Fruit fly (Drosophila melanogaster) S2 (cell line): ENCODE measurements around the gene DIP-epsilon.

Experiments used
- CG8478 ChIP-seq: fragments of >200 bp; optimal IDR thresholded peaks from 2 replicates; lab custom pipeline; 2018
- CTCF ChIP-seq, 2 experiments: fragments of >200 bp; optimal IDR thresholded peaks; 2 replicates each; lab custom pipeline; 2018

Gene DIP-epsilon

dm6 chr2L:6397149-6397548 lies 14.0 kb downstream of the DIP-epsilon start, which contains the start of gene CG42369:
Gene CG42369, minus strand, starts transcription at chr2L:6397249.
- TF ChIP-seq CTCF (optimal IDR thresholded peaks at IDR 0.05; lab: Kevin White, UChicago) (no peak), CG8478 (lab: Kevin White, UChicago) (no peak)

dm6 chr2L:6391469-6391868 lies 19.7 kb downstream of the DIP-epsilon start:
- no peak for TF ChIP-seq CG8478 (lab: Kevin White, UChicago)
- TF ChIP-seq CTCF (optimal IDR thresholded peaks at IDR 0.05; lab: Kevin White, UChicago) = peak; percentile 52 to 56

- TF ChIP-seq CG8478 (lab: Kevin White, UChicago) (no peak), CTCF (optimal IDR thresholded peaks at IDR 0.05; lab: Kevin White, UChicago) (no peak)
These were observed 24.1 kb downstream of the DIP-epsilon start for dm6 chr2L:6387068-6387467.

dm6 chr2L:6385409-6385808 lies 25.7 kb downstream of the DIP-epsilon start, which contains the start of gene Nepl6:
Gene Nepl6, minus strand, starts transcription at chr2L:6385512.
- TF ChIP-seq CTCF (optimal IDR thresholded peaks at IDR 0.05; lab: Kevin White, UChicago) = no peak
- TF ChIP-seq CG8478 (lab: Kevin White, UChicago) = no peak

dm6 chr2L:6380966-6381365 lies 30.2 kb downstream of the DIP-epsilon start, which contains the start of gene Nepl5:
Gene Nepl5, plus strand, starts transcription at chr2L:6381266.
- TF ChIP-seq CTCF (optimal IDR thresholded peaks at IDR 0.05; lab: Kevin White, UChicago) = no peak
- no peak for TF ChIP-seq CG8478 (lab: Kevin White, UChicago)

dm6 chr2L:6379197-6379596 lies 31.9 kb downstream of the DIP-epsilon start:
- no peak for TF ChIP-seq CG8478 (lab: Kevin White, UChicago)
- no peak for TF ChIP-seq CTCF (optimal IDR thresholded peaks at IDR 0.05; lab: Kevin White, UChicago)

dm6 chr2L:6373141-6373540 lies 38.0 kb downstream of the DIP-epsilon start:
- TF ChIP-seq CG8478 (lab: Kevin White, UChicago) (no peak), CTCF (optimal IDR thresholded peaks at IDR 0.05; lab: Kevin White, UChicago) (no peak)

dm6 chr2L:6372088-6372487 lies 39.0 kb downstream of the DIP-epsilon start, which contains the start of gene slam:
Gene slam, plus strand, starts transcription at chr2L:6372388.
- TF ChIP-seq CTCF (optimal IDR thresholded peaks at IDR 0.05; lab: Kevin White, UChicago) (no peak), CG8478 (lab: Kevin White, UChicago) (no peak)

dm6 chr2L:6371025-6371641 lies 40.0 kb downstream of the DIP-epsilon start:
- TF ChIP-seq CTCF (optimal IDR thresholded peaks at IDR 0.05; lab: Kevin White, UChicago) = no peak
- TF ChIP-seq CG8478 (lab: Kevin White, UChicago) = no peak

- TF ChIP-seq CTCF (optimal IDR thresholded peaks at IDR 0.05; lab: Kevin White, UChicago) = no peak
- no peak for TF ChIP-seq CG8478 (lab: Kevin White, UChicago)
These were observed 41.8 kb downstream of the DIP-epsilon start for dm6 chr2L:6369286-6369685.

dm6 chr2L:6367478-6367932 lies 43.6 kb downstream of the DIP-epsilon start, which contains the start of gene Nepl4:
Gene Nepl4, plus strand, starts transcription at chr2L:6367882.
- TF ChIP-seq CG8478 (lab: Kevin White, UChicago) (no peak), CTCF (optimal IDR thresholded peaks at IDR 0.05; lab: Kevin White, UChicago) (no peak)

dm6 chr2L:6366924-6367323 lies 44.2 kb downstream of the DIP-epsilon start:
- TF ChIP-seq CTCF (optimal IDR thresholded peaks at IDR 0.05; lab: Kevin White, UChicago) (no peak), CG8478 (lab: Kevin White, UChicago) (no peak)

dm6 chr2L:6360059-6360458 lies 51.1 kb downstream of the DIP-epsilon start:
- TF ChIP-seq CG8478 (lab: Kevin White, UChicago) (no peak), CTCF (optimal IDR thresholded peaks at IDR 0.05; lab: Kevin White, UChicago) (no peak)

dm6 chr2L:6358218-6358617 lies 52.9 kb downstream of the DIP-epsilon start, which contains the start of gene CG9500:
Gene CG9500, minus strand, starts transcription at chr2L:6358318.
- no peak for TF ChIP-seq CTCF (optimal IDR thresholded peaks at IDR 0.05; lab: Kevin White, UChicago)
- no peak for TF ChIP-seq CG8478 (lab: Kevin White, UChicago)

- no peak for TF ChIP-seq CG8478 (lab: Kevin White, UChicago)
- peak; percentile 89 to 91 for TF ChIP-seq CTCF (optimal IDR thresholded peaks at IDR 0.05; lab: Kevin White, UChicago)
These were observed 54.3 kb downstream of the DIP-epsilon start for dm6 chr2L:6356686-6357362.
